Worm (Caenorhabditis elegans) whole organism, L1 larva: ENCODE data around the gene dnc-4.
A peak's percentile ranks its signal among the peaks of the same experiment; 100 is the strongest.

ENCODE experiments used
- C04F5.9 ChIP-seq: sonication (generic microtip); optimal IDR thresholded peaks from 2 replicates; lab custom pipeline; 2016; ENCODE audit warnings: missing genetic modification characterization, missing compliant biosample characterization
- C16A3.4 ChIP-seq: fragments of 150-350 bp; optimal IDR thresholded peaks from 2 replicates; lab custom pipeline; 2014; ENCODE audit warnings: missing biosample characterization, missing genetic modification characterization
- Y116A8C.19 ChIP-seq: sonication (generic microtip); optimal IDR thresholded peaks from 2 replicates; lab custom pipeline; 2016; ENCODE audit warnings: missing compliant biosample characterization, missing genetic modification characterization, borderline replicate concordance
- aha-1 ChIP-seq: fragments of 150-350 bp; optimal IDR thresholded peaks from 2 replicates; lab custom pipeline; 2014; ENCODE audit warnings: missing biosample characterization, missing genetic modification characterization
- blmp-1 ChIP-seq: fragments of 150-350 bp; optimal IDR thresholded peaks from 2 replicates; lab custom pipeline; 2014; ENCODE audit warnings: missing biosample characterization, missing genetic modification characterization
- ceh-63 ChIP-seq: fragments of 200-800 bp; sonication (Bioruptor generic); optimal IDR thresholded peaks from 2 replicates; lab custom pipeline; 2018; ENCODE audit warnings: mild to moderate bottlenecking, missing genetic modification characterization, missing compliant biosample characterization
- ceh-88 ChIP-seq: fragments of 200-800 bp; sonication (Bioruptor generic); IDR thresholded peaks from 2 replicates; pipeline ENCODE4 v1.3.6; 2022; ENCODE audit warnings: missing genetic modification characterization, missing compliant biosample characterization
- ceh-90 ChIP-seq: sonication (generic microtip); optimal IDR thresholded peaks from 2 replicates; lab custom pipeline; 2016; ENCODE audit warnings: missing genetic modification characterization, missing compliant biosample characterization
- efl-1 ChIP-seq, 4 experiments: fragments of 150-350 bp; optimal IDR thresholded peaks in 3 of 4; peaks in 1 of 4; 1 replicate in 1 of 4; 2 replicates in 3 of 4; lab custom pipeline; 2014; ENCODE audit warnings: missing biosample characterization in 2 of 4, missing genetic modification characterization in 2 of 4, missing genetic modification reagents in 2 of 4
- egl-27 ChIP-seq, 2 experiments: fragments of 150-350 bp in 1 of 2; sonication (generic microtip); optimal IDR thresholded peaks; 3 replicates each; lab custom pipeline; 2017 to 2018; ENCODE audit warnings: missing biosample characterization in 2 of 2, missing genetic modification characterization in 2 of 2, missing genetic modification reagents in 2 of 2
- elt-2 ChIP-seq: sonication (generic microtip); optimal IDR thresholded peaks from 2 replicates; lab custom pipeline; 2016; ENCODE audit warnings: missing genetic modification characterization, mild to moderate bottlenecking, inconsistent platforms, missing compliant biosample characterization, missing genetic modification reagents
- ets-5 ChIP-seq: fragments of 200-800 bp; sonication (Bioruptor generic); IDR thresholded peaks from 2 replicates; pipeline ENCODE4 v1.3.6; 2022; ENCODE audit warnings: missing genetic modification characterization, missing compliant biosample characterization
- fkh-10 ChIP-seq: sonication (generic microtip); optimal IDR thresholded peaks from 2 replicates; lab custom pipeline; 2017; ENCODE audit warnings: missing biosample characterization, missing genetic modification reagents, missing genetic modification characterization
- fkh-8 ChIP-seq: sonication (generic microtip); optimal IDR thresholded peaks from 2 replicates; lab custom pipeline; 2016; ENCODE audit warnings: mild to moderate bottlenecking, missing genetic modification characterization, missing compliant biosample characterization
- isw-1 ChIP-seq: fragments of 200-800 bp; sonication (Bioruptor generic); IDR thresholded peaks from 2 replicates; pipeline ENCODE4 v1.3.6; 2022; ENCODE audit warnings: missing genetic modification characterization, missing compliant biosample characterization
- jun-1 ChIP-seq: fragments of 150-350 bp; optimal IDR thresholded peaks from 2 replicates; lab custom pipeline; 2014; ENCODE audit warnings: missing biosample characterization, missing genetic modification reagents, missing genetic modification characterization
- lin-14 ChIP-seq: fragments of 200-800 bp; sonication (Bioruptor generic); optimal IDR thresholded peaks from 2 replicates; lab custom pipeline; 2018; ENCODE audit warnings: mild to moderate bottlenecking, missing genetic modification characterization, moderate library complexity, missing compliant biosample characterization
- lsy-2 ChIP-seq, 2 experiments: fragments of 150-350 bp; optimal IDR thresholded peaks; 2 replicates each; lab custom pipeline; 2014; ENCODE audit warnings: missing biosample characterization in 2 of 2, missing genetic modification characterization in 2 of 2
- mab-9 ChIP-seq: fragments of 200-800 bp; sonication (Bioruptor generic); IDR thresholded peaks from 2 replicates; pipeline ENCODE4 v1.3.6; 2022; ENCODE audit warnings: missing genetic modification reagents, missing genetic modification characterization, missing compliant biosample characterization
- mdl-1 ChIP-seq, 2 experiments: fragments of 150-350 bp; optimal IDR thresholded peaks; 2 replicates each; lab custom pipeline; 2014 to 2017; ENCODE audit warnings: missing biosample characterization in 2 of 2, missing genetic modification characterization in 2 of 2, inconsistent platforms in 1 of 2
- mef-2 ChIP-seq: fragments of 150-350 bp; optimal IDR thresholded peaks from 2 replicates; lab custom pipeline; 2014; ENCODE audit warnings: missing biosample characterization, missing genetic modification characterization
- mep-1 ChIP-seq: fragments of 150-350 bp; optimal IDR thresholded peaks from 2 replicates; lab custom pipeline; 2014; ENCODE audit warnings: missing biosample characterization, missing genetic modification characterization
- nhr-12 ChIP-seq: sonication (generic microtip); optimal IDR thresholded peaks from 2 replicates; lab custom pipeline; 2017; ENCODE audit warnings: missing biosample characterization, missing genetic modification characterization
- nhr-19 ChIP-seq: fragments of 200-800 bp; sonication (Bioruptor generic); conservative IDR thresholded peaks from 2 replicates; pipeline ENCODE4 v1.3.6; 2022; ENCODE audit warnings: missing genetic modification characterization, missing compliant biosample characterization
- nhr-20 ChIP-seq: sonication (generic microtip); optimal IDR thresholded peaks from 2 replicates; lab custom pipeline; 2016; ENCODE audit warnings: mild to moderate bottlenecking, missing genetic modification characterization, missing compliant biosample characterization
- nhr-237 ChIP-seq: fragments of 150-350 bp; optimal IDR thresholded peaks from 2 replicates; lab custom pipeline; 2014; ENCODE audit warnings: missing biosample characterization, missing genetic modification characterization
- nhr-47 ChIP-seq: sonication (generic microtip); optimal IDR thresholded peaks from 2 replicates; lab custom pipeline; 2016; ENCODE audit warnings: mild to moderate bottlenecking, missing genetic modification characterization, moderate library complexity, missing compliant biosample characterization
- nhr-71 ChIP-seq: sonication (generic microtip); optimal IDR thresholded peaks from 2 replicates; lab custom pipeline; 2016; ENCODE audit warnings: mild to moderate bottlenecking, missing genetic modification characterization, moderate library complexity, missing compliant biosample characterization
- nhr-85 ChIP-seq: sonication (generic microtip); peaks from one replicate; lab custom pipeline; 2016; ENCODE audit warnings: missing genetic modification characterization, inconsistent platforms, missing compliant biosample characterization
- pag-3 ChIP-seq: sonication (generic microtip); optimal IDR thresholded peaks from 2 replicates; lab custom pipeline; 2017; ENCODE audit warnings: missing genetic modification characterization, mild to moderate bottlenecking, missing compliant biosample characterization, antibody characterized with exemption, borderline replicate concordance; ENCODE audit not compliant: insufficient read depth
- pax-3 ChIP-seq: fragments of 200-800 bp; sonication (Bioruptor generic); optimal IDR thresholded peaks from 2 replicates; lab custom pipeline; 2018; ENCODE audit warnings: mild to moderate bottlenecking, missing genetic modification characterization, moderate library complexity, missing compliant biosample characterization
- pqm-1 ChIP-seq: sonication (generic microtip); optimal IDR thresholded peaks from 3 replicates; lab custom pipeline; 2017; ENCODE audit warnings: missing biosample characterization, missing genetic modification characterization
- tbx-2 ChIP-seq: sonication (generic microtip); optimal IDR thresholded peaks from 2 replicates; lab custom pipeline; 2016; ENCODE audit warnings: missing genetic modification characterization, missing compliant biosample characterization
- unc-130 ChIP-seq: fragments of 150-350 bp; optimal IDR thresholded peaks from 2 replicates; lab custom pipeline; 2017; ENCODE audit warnings: missing biosample characterization, missing genetic modification characterization, inconsistent platforms
- unc-30 ChIP-seq: sonication (generic microtip); optimal IDR thresholded peaks from 2 replicates; lab custom pipeline; 2017; ENCODE audit warnings: missing biosample characterization, missing genetic modification characterization
- unc-62 ChIP-seq: fragments of 150-350 bp; optimal IDR thresholded peaks from 2 replicates; lab custom pipeline; 2014; ENCODE audit warnings: missing biosample characterization, missing genetic modification reagents, missing genetic modification characterization
- unc-86 ChIP-seq: sonication (generic microtip); optimal IDR thresholded peaks from 2 replicates; lab custom pipeline; 2016; ENCODE audit warnings: missing genetic modification characterization, missing compliant biosample characterization
- unc-98 ChIP-seq: fragments of 200-800 bp; sonication (Bioruptor generic); IDR thresholded peaks from 2 replicates; pipeline ENCODE4 v1.3.6; 2022; ENCODE audit warnings: missing genetic modification characterization, missing compliant biosample characterization
- vab-15 ChIP-seq: sonication (generic microtip); optimal IDR thresholded peaks from 2 replicates; lab custom pipeline; 2017; ENCODE audit warnings: missing genotype, mild to moderate bottlenecking, missing genetic modification characterization, missing compliant biosample characterization
- ztf-11 ChIP-seq, 2 experiments: sonication (generic microtip); optimal IDR thresholded peaks; 2 replicates each; lab custom pipeline; 2016 to 2017; ENCODE audit warnings: missing genetic modification characterization in 2 of 2, missing biosample characterization in 1 of 2, missing compliant biosample characterization in 1 of 2
- ztf-4 ChIP-seq: fragments of 150-350 bp; optimal IDR thresholded peaks from 2 replicates; lab custom pipeline; 2014; ENCODE audit warnings: missing biosample characterization, missing genetic modification characterization

dnc-4 gene

DNA sequence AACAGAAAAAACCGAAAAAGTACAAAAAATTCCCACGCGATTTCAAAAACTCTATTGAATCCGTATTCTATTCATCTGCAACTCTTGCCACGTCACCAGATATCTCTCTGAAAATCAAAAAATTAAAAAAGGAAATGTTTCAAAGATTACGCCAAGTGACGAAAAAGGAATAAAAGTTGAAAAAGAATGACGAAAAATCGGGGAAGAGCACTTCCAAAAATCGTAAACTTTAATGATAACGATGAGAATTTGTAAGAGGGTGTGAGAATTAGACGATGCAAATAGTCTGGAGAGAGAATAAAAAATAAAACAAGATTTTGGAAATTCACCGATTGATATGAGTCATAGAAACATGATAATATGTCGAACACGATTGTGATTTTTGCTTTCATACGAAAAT is 14.6 kb upstream of the dnc-4 start:
- TF ChIP-seq mep-1 (no peak), fkh-10 (GFP tag; lab: Kevin White, UChicago) (no peak), mab-9 (GFP tag; lab: Robert Waterston, UW) (no peak), unc-98 (GFP tag; lab: Robert Waterston, UW) (no peak)

ce11 chrIV:8032135-8032915 is 12.7 kb upstream of the dnc-4 start:
- peak; percentile 14 for TF ChIP-seq jun-1 (tag; lab: Kevin White, UChicago)
- no peak for TF ChIP-seq mdl-1 (tag; optimal IDR thresholded peaks at IDR 0.05; lab: Kevin White, UChicago)
- TF ChIP-seq efl-1 (optimal IDR thresholded peaks at IDR 0.05; lab: Kevin White, UChicago) = no peak
- peak in 1 of 2 experiments; percentile 71 for TF ChIP-seq efl-1 (GFP tag; optimal IDR thresholded peaks at IDR 0.05 in 1 of 2; lab: Kevin White, UChicago)
- peak; percentile 7 for TF ChIP-seq nhr-20 (tag; lab: Kevin White, UChicago)
- no peak for TF ChIP-seq Y116A8C.19
- TF ChIP-seq pqm-1 (tag; lab: Kevin White, UChicago) = peak; percentile 83
- peak; percentile 5 for TF ChIP-seq blmp-1
- TF ChIP-seq lin-14 (GFP tag; lab: Kevin White, UChicago) = peak; percentile 12
- TF ChIP-seq nhr-71 (tag; lab: Kevin White, UChicago) = peak; percentile 42
- TF ChIP-seq ceh-90 (tag; lab: Kevin White, UChicago) = no peak
- TF ChIP-seq elt-2 (tag; lab: Kevin White, UChicago) = peak; percentile 97
- no peak for TF ChIP-seq C16A3.4 (tag; lab: Kevin White, UChicago)
- peak; percentile 10 for TF ChIP-seq nhr-85 (tag; lab: Kevin White, UChicago)
- no peak for TF ChIP-seq mep-1
- TF ChIP-seq, all 84 proteins: peak for 9

ce11 chrIV:8030099-8030498 is 10.5 kb upstream of the dnc-4 start:
- peak; percentile 88 for TF ChIP-seq elt-2 (tag; lab: Kevin White, UChicago)
- TF ChIP-seq lin-14 (GFP tag; lab: Kevin White, UChicago) = peak; percentile 11
- TF ChIP-seq ceh-88 (GFP tag; lab: Robert Waterston, UW) = no peak
- no peak for TF ChIP-seq efl-1 (optimal IDR thresholded peaks at IDR 0.05; lab: Kevin White, UChicago)
- TF ChIP-seq efl-1 (GFP tag; optimal IDR thresholded peaks at IDR 0.05 in 1 of 2; lab: Kevin White, UChicago) = peak in 1 of 2 experiments; percentile 53

DNA sequence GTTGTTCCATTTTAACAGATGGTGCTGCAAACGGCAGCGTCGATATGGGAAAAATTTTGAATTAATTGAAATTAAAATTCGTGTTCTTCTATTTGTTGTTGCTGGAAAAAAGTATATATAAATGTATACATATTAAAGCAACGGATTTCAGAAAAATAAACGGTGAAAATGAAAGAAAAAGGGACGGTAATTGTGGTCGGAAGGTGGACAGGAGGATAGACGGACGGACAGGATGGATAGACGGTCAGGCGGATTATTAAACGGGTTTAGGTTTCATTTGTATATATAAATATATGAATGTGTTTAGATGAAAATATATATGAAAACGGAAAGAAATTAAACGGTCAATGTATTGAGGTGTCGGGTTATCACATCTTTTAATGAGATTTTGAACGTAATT is 9.8 kb upstream of the dnc-4 start, which contains the start of gene nhr-31:
Gene nhr-31 (minus strand): TSS at position 101 of the 400 bp plus-strand sequence.
- TF ChIP-seq blmp-1 (peak; percentile 46), nhr-237 (tag; lab: Kevin White, UChicago) (no peak)
- TF ChIP-seq, all 84 proteins: peak for 1

DNA sequence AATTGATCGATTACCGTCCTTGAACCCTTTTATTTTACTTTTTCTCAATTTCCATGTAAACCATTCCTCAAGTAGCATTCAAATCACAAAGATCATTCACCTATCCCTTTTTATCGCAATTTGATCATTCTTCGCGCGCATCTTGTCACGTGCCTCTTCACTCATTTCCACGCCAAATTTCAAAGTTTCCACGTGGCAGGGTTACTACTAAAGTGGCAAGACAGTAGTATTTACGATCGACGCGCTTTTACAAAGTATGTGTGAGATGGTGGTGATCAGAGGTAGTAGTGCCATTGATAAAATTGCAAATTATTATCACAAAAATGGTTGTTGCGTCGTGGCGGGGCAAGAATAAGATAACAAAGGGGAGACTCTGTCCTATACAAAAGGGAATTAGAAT is 8.8 kb upstream of the dnc-4 start:
- peak; percentile 78 for TF ChIP-seq nhr-47 (tag; lab: Kevin White, UChicago)
- TF ChIP-seq isw-1 = no peak
- TF ChIP-seq pag-3 (tag; lab: Kevin White, UChicago) = peak; percentile 58
- no peak for TF ChIP-seq mef-2 (tag; lab: Kevin White, UChicago)
- TF ChIP-seq C04F5.9 (tag; lab: Kevin White, UChicago) = no peak
- TF ChIP-seq ztf-11 (tag; optimal IDR thresholded peaks at IDR 0.05; lab: Kevin White, UChicago) = no peak
- no peak for TF ChIP-seq egl-27 (tag; optimal IDR thresholded peaks at IDR 0.05; lab: Kevin White, UChicago)
- TF ChIP-seq pax-3 (tag; lab: Kevin White, UChicago) = no peak
- peak; percentile 83 for TF ChIP-seq elt-2 (tag; lab: Kevin White, UChicago)
- no peak for TF ChIP-seq vab-15 (tag; lab: Kevin White, UChicago)
- no peak for TF ChIP-seq unc-30
- TF ChIP-seq C16A3.4 (tag; lab: Kevin White, UChicago) = peak; percentile 64
- no peak for TF ChIP-seq fkh-10 (GFP tag; lab: Kevin White, UChicago)
- TF ChIP-seq ets-5 = no peak
- TF ChIP-seq ztf-4 (tag; lab: Kevin White, UChicago) = peak; percentile 9
- TF ChIP-seq tbx-2 (tag; lab: Kevin White, UChicago) = peak; percentile 83
- TF ChIP-seq nhr-237 (tag; lab: Kevin White, UChicago) = no peak
- TF ChIP-seq nhr-12 (tag; lab: Kevin White, UChicago) = no peak
- no peak for TF ChIP-seq unc-86 (tag; lab: Kevin White, UChicago)
- TF ChIP-seq lsy-2 (tag; optimal IDR thresholded peaks at IDR 0.05; lab: Kevin White, UChicago) = peak; percentile 57
- TF ChIP-seq unc-130 (tag; lab: Kevin White, UChicago) = peak; percentile 76
- no peak for TF ChIP-seq fkh-8
- TF ChIP-seq Y116A8C.19 = no peak
- no peak for TF ChIP-seq ceh-63
- peak; percentile 87 for TF ChIP-seq nhr-19 (GFP tag; lab: Robert Waterston, UW)
- peak; percentile 78 for TF ChIP-seq mep-1
- no peak for TF ChIP-seq unc-62 (GFP tag; lab: Kevin White, UChicago)
- no peak for TF ChIP-seq aha-1 (tag; lab: Kevin White, UChicago)
